Fruit fly (Drosophila melanogaster): ENCODE data around the gene kmr.

The kmr gene

DNA sequence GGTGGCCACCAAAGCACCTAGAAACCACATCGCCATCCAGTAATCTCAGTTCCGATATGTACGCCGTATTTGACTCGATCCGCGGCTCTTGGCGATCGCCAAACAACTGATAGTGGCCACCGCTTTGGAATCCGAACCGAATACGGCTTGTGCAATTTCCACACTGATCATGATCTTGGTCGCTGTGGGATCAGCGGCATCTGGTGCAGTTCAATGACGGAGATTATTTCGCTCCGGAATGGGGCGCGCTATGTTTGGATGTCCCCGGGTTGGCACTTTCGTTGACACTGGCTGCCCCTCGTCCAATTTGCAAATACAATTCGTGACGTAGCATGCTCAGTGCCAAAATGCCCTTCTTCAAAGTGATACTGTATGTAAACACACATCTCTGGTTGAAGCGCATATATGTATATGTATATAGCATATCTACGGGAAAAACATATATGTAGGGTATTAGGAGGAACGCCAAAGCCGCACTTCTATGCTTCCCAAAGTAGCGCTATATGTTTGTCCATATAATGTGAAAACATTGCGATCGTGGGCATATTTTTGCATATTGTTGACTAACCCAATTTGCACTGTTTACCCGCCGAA, 9.6 kb upstream of the kmr start, which contains the start of gene Adgf-D:
Gene Adgf-D (minus strand): TSS at position 111 of the 594 bp plus-strand sequence.
- no peak for TF ChIP-seq CG3281 (GFP tag; optimal IDR thresholded peaks at IDR 0.05)
- no peak for TF ChIP-seq prd (optimal IDR thresholded peaks at IDR 0.05)
- TF ChIP-seq prd (GFP tag; IDR thresholded peaks at IDR 0.05) = peak; percentile 34; the same call in 1 of the 3 replicates
- 0 out of 2 replicates have a peak, but pooled peaks have one; percentile 17 for TF ChIP-seq NFAT (GFP tag; IDR thresholded peaks at IDR 0.05)
- no peak for TF ChIP-seq pzg (GFP tag; optimal IDR thresholded peaks at IDR 0.05)
- peak; percentile 65 for TF ChIP-seq CG34376 (GFP tag; optimal IDR thresholded peaks at IDR 0.05)
- 0 out of 3 replicates have a peak, but pooled peaks have one; percentile 21 for TF ChIP-seq dysf (GFP tag; IDR thresholded peaks at IDR 0.05)
- TF ChIP-seq Poxn (GFP tag; IDR thresholded peaks at IDR 0.05) = no peak
- TF ChIP-seq ap (GFP tag; IDR thresholded peaks at IDR 0.05) = no peak
- TF ChIP-seq gsb (GFP tag; IDR thresholded peaks at IDR 0.05) = 0 out of 2 replicates have a peak, but pooled peaks have one; percentile 16
- peak; percentile 92 for TF ChIP-seq Ets65A (GFP tag)
- TF ChIP-seq CG13424 (tag; optimal IDR thresholded peaks at IDR 0.05) = no peak
- 0 out of 3 replicates have a peak, but pooled peaks have one; percentile 34 for TF ChIP-seq CG11456 (GFP tag; IDR thresholded peaks at IDR 0.05)
- TF ChIP-seq CG10274 (GFP tag; optimal IDR thresholded peaks at IDR 0.05) = peak; percentile 90
- peak; percentile 26; the same call in 1 of the 2 replicates for TF ChIP-seq Rfx (GFP tag; IDR thresholded peaks at IDR 0.05)
- peak; percentile 69 for TF ChIP-seq sens (GFP tag)
- TF ChIP-seq cwo (GFP tag; optimal IDR thresholded peaks at IDR 0.05) = no peak
- TF ChIP-seq CG3407 (GFP tag; optimal IDR thresholded peaks at IDR 0.05) = no peak
- no peak for TF ChIP-seq stwl (tag; optimal IDR thresholded peaks at IDR 0.05)
- peak; percentile 10 for TF ChIP-seq Med (GFP tag)
- TF ChIP-seq chinmo (GFP tag; IDR thresholded peaks at IDR 0.05; ENCODE audit: partially characterized antibody) = 0 out of 4 replicates have a peak, but pooled peaks have one; percentile 48

DNA sequence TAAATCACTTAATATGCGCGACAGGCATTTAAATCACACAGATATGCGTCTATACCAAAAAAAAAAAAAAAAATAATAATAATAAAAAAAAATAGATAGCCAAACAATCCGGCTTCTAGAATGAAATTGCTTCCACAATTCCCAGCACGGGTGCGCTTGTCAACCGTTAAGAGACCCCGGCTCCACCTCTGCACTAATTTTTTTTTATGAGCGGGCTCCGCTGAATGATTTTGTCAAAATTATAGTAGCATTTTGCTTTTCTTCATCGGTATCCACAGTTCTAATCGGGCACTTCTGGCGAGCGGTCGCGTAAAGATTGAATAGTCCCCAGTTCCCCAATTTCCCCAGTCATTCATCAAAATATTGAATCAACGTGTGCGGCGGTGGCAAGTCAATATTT, 8.6 kb upstream of the kmr start, which contains the start of gene Adgf-C:
Gene Adgf-C (plus strand): TSS at position 301 of the 400 bp plus-strand sequence.
- TF ChIP-seq bbx (GFP tag; IDR thresholded peaks at IDR 0.05; ENCODE audit: partially characterized antibody) = no peak
- no peak for TF ChIP-seq CG7556 (GFP tag; optimal IDR thresholded peaks at IDR 0.05)
- TF ChIP-seq CG17829 (tag; optimal IDR thresholded peaks at IDR 0.05) = no peak
- no peak for TF ChIP-seq gce (GFP tag; IDR thresholded peaks at IDR 0.05)
- TF ChIP-seq Nf-YB (GFP tag; optimal IDR thresholded peaks at IDR 0.05) = no peak
- TF ChIP-seq slbo (GFP tag; IDR thresholded peaks at IDR 0.05) = no peak
- TF ChIP-seq CG14710 (tag; optimal IDR thresholded peaks at IDR 0.05) = no peak
- TF ChIP-seq danr (GFP tag; IDR thresholded peaks at IDR 0.05) = no peak
- TF ChIP-seq Dp (GFP tag; optimal IDR thresholded peaks at IDR 0.05) = no peak
- TF ChIP-seq Atf-2 (GFP tag; optimal IDR thresholded peaks at IDR 0.05) = no peak
- no peak for TF ChIP-seq esg (GFP tag; conservative IDR thresholded peaks at IDR 0.05)
- TF ChIP-seq Sry-β (GFP tag; optimal IDR thresholded peaks at IDR 0.05) = no peak

DNA sequence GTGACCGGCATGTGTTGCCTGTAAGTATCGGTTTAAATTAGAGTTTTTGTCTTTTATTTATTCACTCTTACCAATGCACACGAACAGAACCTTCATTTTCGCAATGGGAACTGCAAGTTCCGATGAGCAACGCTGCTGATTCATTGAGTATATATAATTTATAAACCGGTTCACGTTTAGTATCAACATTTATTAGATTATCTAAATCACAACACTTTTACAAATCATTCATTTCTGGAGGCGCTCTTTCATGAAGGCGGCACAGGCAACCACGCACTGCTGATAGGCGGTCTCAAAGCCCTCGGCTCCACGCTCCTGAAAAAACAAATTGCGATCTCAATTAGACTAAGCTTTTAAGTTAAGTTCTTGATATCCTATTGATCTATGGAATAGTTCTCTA, 5.2 kb upstream of the kmr start, which contains the start of gene Argp:
Gene Argp (minus strand): TSS at position 101 of the 400 bp plus-strand sequence.
- TF ChIP-seq CG17568 (GFP tag; optimal IDR thresholded peaks at IDR 0.05) (no peak), bcd (GFP tag; optimal IDR thresholded peaks at IDR 0.05) (no peak), fu2 (GFP tag; optimal IDR thresholded peaks at IDR 0.05) (no peak), Jarid2 (GFP tag; optimal IDR thresholded peaks at IDR 0.05) (no peak), slbo (GFP tag; IDR thresholded peaks at IDR 0.05) (no peak), CG7556 (GFP tag; optimal IDR thresholded peaks at IDR 0.05) (no peak), Sox100B (GFP tag; optimal IDR thresholded peaks at IDR 0.05) (no peak), CG6791 (GFP tag; IDR thresholded peaks at IDR 0.05; ENCODE audit: partially characterized antibody) (no peak), Dek (tag; optimal IDR thresholded peaks at IDR 0.05) (no peak), pb (GFP tag; optimal IDR thresholded peaks at IDR 0.05) (no peak)
